Worm (Caenorhabditis elegans): Measurements from ENCODE around the gene fbxa-78.

DNA sequence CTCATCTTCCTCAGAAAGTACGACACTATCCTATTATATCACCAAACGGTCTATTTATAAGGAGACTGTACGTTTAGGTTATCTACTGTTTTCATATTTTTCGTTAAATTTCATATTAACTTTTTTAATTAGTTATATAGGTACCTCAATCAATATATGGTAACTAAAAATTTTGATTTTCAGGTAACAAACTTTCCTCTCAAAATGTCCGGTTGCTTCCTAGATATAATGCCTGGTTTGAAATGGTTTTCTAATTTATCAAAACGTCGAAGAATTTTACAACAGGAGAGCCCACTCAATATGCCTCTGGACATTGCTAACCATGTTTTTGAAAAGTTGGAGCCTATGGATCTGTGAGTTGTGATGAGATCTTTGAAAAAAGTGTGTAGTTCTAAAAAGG lies 39.3 kb upstream of the fbxa-78 start, which contains the start of gene fbxa-28:
- TF ChIP-seq elt-3 (tag; optimal IDR thresholded peaks at IDR 0.05) (no peak), pha-4 (tag; optimal IDR thresholded peaks at IDR 0.05) (no peak), nhr-237 (tag; optimal IDR thresholded peaks at IDR 0.05) (no peak), snpc-4 (tag; optimal IDR thresholded peaks at IDR 0.05) (no peak)

Measured in whole organism, mixed stage, embryonic.